Fruit fly (Drosophila melanogaster) whole organism, embryonic: Measurements from ENCODE around the gene CG42674.

Experiments
- Asciz ChIP-seq: fragments of 200-800 bp; sonication (Bioruptor generic); optimal IDR thresholded peaks from 2 replicates; lab custom pipeline; 2017; ENCODE audit warnings: missing biosample characterization, mild to moderate bottlenecking, missing genetic modification characterization, missing genetic modification reagents
- BEAF-32 ChIP-seq: fragments of 200-800 bp; sonication (Bioruptor generic); optimal IDR thresholded peaks from 3 replicates; lab custom pipeline; 2017; ENCODE audit warnings: missing biosample characterization, missing genetic modification characterization, mild to moderate bottlenecking, moderate library complexity, missing genetic modification reagents
- CG11723 ChIP-seq: fragments of 200-800 bp; sonication (Bioruptor generic); optimal IDR thresholded peaks from 2 replicates; lab custom pipeline; 2017; ENCODE audit warnings: missing biosample characterization, mild to moderate bottlenecking, missing genetic modification characterization
- CG12155 ChIP-seq: fragments of 200-800 bp; sonication (Bioruptor generic); optimal IDR thresholded peaks from 3 replicates; lab custom pipeline; 2016; ENCODE audit warnings: missing biosample characterization, missing genetic modification characterization
- CG12659 ChIP-seq: fragments of 200-800 bp; sonication (Bioruptor generic); optimal IDR thresholded peaks from 3 replicates; lab custom pipeline; 2017; ENCODE audit warnings: mild to moderate bottlenecking, missing biosample characterization, missing genetic modification reagents, missing genetic modification characterization
- CG13296 ChIP-seq: fragments of 200-800 bp; sonication (Bioruptor generic); optimal IDR thresholded peaks from 3 replicates; lab custom pipeline; 2018; ENCODE audit warnings: missing biosample characterization, mild to moderate bottlenecking, missing genetic modification characterization
- CG14710 ChIP-seq: fragments of 200-800 bp; sonication (Bioruptor generic); optimal IDR thresholded peaks from 3 replicates; lab custom pipeline; 2019; ENCODE audit warnings: missing biosample characterization, mild to moderate bottlenecking, missing genetic modification characterization, moderate library complexity
- CG16863 ChIP-seq: fragments of 200-800 bp; sonication (Bioruptor generic); optimal IDR thresholded peaks from 3 replicates; lab custom pipeline; 2016; ENCODE audit warnings: missing biosample characterization, missing genetic modification characterization
- CG18599 ChIP-seq: fragments of 200-800 bp; sonication (Bioruptor generic); optimal IDR thresholded peaks from 3 replicates; lab custom pipeline; 2017; ENCODE audit warnings: missing biosample characterization, missing genetic modification characterization, mild to moderate bottlenecking, moderate library complexity, missing genetic modification reagents
- CG2202 ChIP-seq: fragments of 200-800 bp; sonication (Bioruptor generic); optimal IDR thresholded peaks from 2 replicates; lab custom pipeline; 2018; ENCODE audit warnings: missing biosample characterization, mild to moderate bottlenecking, missing genetic modification characterization
- CG34376 ChIP-seq: fragments of 200-800 bp; sonication (Bioruptor generic); optimal IDR thresholded peaks from 2 replicates; lab custom pipeline; 2018; ENCODE audit warnings: missing biosample characterization, mild to moderate bottlenecking, missing genetic modification characterization
- CG7556 ChIP-seq: fragments of 200-800 bp; sonication (Bioruptor generic); optimal IDR thresholded peaks from 2 replicates; lab custom pipeline; 2017; ENCODE audit warnings: missing biosample characterization, mild to moderate bottlenecking, missing genetic modification characterization
- Camta ChIP-seq: fragments of 200-800 bp; sonication (Bioruptor generic); optimal IDR thresholded peaks from 2 replicates; lab custom pipeline; 2016; ENCODE audit warnings: missing biosample characterization, missing genetic modification characterization
- CkIIα-i1 ChIP-seq: fragments of 200-800 bp; sonication (Bioruptor generic); IDR thresholded peaks from 2 replicates; pipeline ENCODE4 v1.3.6; 2022; ENCODE audit warnings: missing biosample characterization, missing genetic modification characterization
- Dip3 ChIP-seq: fragments of 200-800 bp; sonication (Bioruptor generic); optimal IDR thresholded peaks from 3 replicates; lab custom pipeline; 2016; ENCODE audit warnings: missing biosample characterization, missing genetic modification characterization
- Dp ChIP-seq: fragments of 200-800 bp; sonication (Bioruptor generic); optimal IDR thresholded peaks from 2 replicates; lab custom pipeline; 2018; ENCODE audit warnings: missing biosample characterization, mild to moderate bottlenecking, missing genetic modification characterization, moderate library complexity
- E2f2 ChIP-seq: fragments of 200-800 bp; sonication (Bioruptor generic); IDR thresholded peaks from 2 replicates; pipeline ENCODE4 v1.3.6; 2022; ENCODE audit warnings: missing biosample characterization, missing genetic modification characterization
- GATAe ChIP-seq: fragments of 200-800 bp; sonication (Bioruptor generic); conservative IDR thresholded peaks from 2 replicates; pipeline ENCODE4 v1.3.6; 2022; ENCODE audit warnings: missing biosample characterization, missing genetic modification characterization
- Hey ChIP-seq: fragments of 200-800 bp; sonication (Bioruptor generic); optimal IDR thresholded peaks from 3 replicates; lab custom pipeline; 2018; ENCODE audit warnings: missing biosample characterization, mild to moderate bottlenecking, missing genetic modification characterization
- Lim3 ChIP-seq: fragments of 200-800 bp; sonication (Bioruptor generic); IDR thresholded peaks from 2 replicates; pipeline ENCODE4 v1.3.6; 2022; ENCODE audit warnings: missing biosample characterization, missing genetic modification characterization
- MTF-1 ChIP-seq: fragments of 200-800 bp; sonication (Bioruptor generic); optimal IDR thresholded peaks from 2 replicates; lab custom pipeline; 2018; ENCODE audit warnings: missing biosample characterization, mild to moderate bottlenecking, missing genetic modification characterization, borderline replicate concordance
- Myb ChIP-seq: fragments of 200-800 bp; sonication (Bioruptor generic); optimal IDR thresholded peaks from 2 replicates; lab custom pipeline; 2016; ENCODE audit warnings: missing biosample characterization, missing genetic modification characterization
- NK7.1 ChIP-seq: fragments of 200-800 bp; sonication (Bioruptor generic); optimal IDR thresholded peaks from 3 replicates; lab custom pipeline; 2016; ENCODE audit warnings: missing biosample characterization, missing genetic modification characterization
- Side ChIP-seq: fragments of 200-800 bp; sonication (Bioruptor generic); optimal IDR thresholded peaks from 2 replicates; lab custom pipeline; 2016; ENCODE audit warnings: missing biosample characterization, missing genetic modification characterization
- TFAM ChIP-seq: fragments of 200-800 bp; sonication (Bioruptor generic); optimal IDR thresholded peaks from 2 replicates; lab custom pipeline; 2017; ENCODE audit warnings: missing biosample characterization, missing genetic modification characterization, inconsistent platforms
- Xbp1 ChIP-seq: fragments of 200-800 bp; sonication (Bioruptor generic); optimal IDR thresholded peaks from 3 replicates; lab custom pipeline; 2016; ENCODE audit warnings: missing biosample characterization, mild to moderate bottlenecking, missing genetic modification characterization
- bab2 ChIP-seq: fragments of 200-800 bp; sonication (Bioruptor generic); optimal IDR thresholded peaks from 2 replicates; lab custom pipeline; 2016; ENCODE audit warnings: missing biosample characterization, missing genetic modification characterization
- cwo ChIP-seq: fragments of 200-800 bp; sonication (Bioruptor generic); optimal IDR thresholded peaks from 3 replicates; lab custom pipeline; 2017; ENCODE audit warnings: missing biosample characterization, missing genetic modification characterization, mild to moderate bottlenecking, moderate library complexity, missing genetic modification reagents
- en ChIP-seq: fragments of 200-800 bp; sonication (Bioruptor generic); optimal IDR thresholded peaks from 2 replicates; lab custom pipeline; 2016; ENCODE audit warnings: missing biosample characterization, missing genetic modification characterization
- exex ChIP-seq: fragments of 200-800 bp; sonication (Bioruptor generic); optimal IDR thresholded peaks from 4 replicates; lab custom pipeline; 2018; ENCODE audit warnings: missing biosample characterization, mild to moderate bottlenecking, missing genetic modification characterization, moderate library complexity
- grn ChIP-seq: fragments of 200-800 bp; sonication (Bioruptor generic); optimal IDR thresholded peaks from 3 replicates; lab custom pipeline; 2017; ENCODE audit warnings: missing biosample characterization, missing genetic modification characterization
- gro ChIP-seq: fragments of 200-800 bp; sonication (Bioruptor generic); optimal IDR thresholded peaks from 2 replicates; lab custom pipeline; 2016; ENCODE audit warnings: missing biosample characterization, missing genetic modification characterization
- mirr ChIP-seq: fragments of 200-800 bp; sonication (Bioruptor generic); optimal IDR thresholded peaks from 3 replicates; lab custom pipeline; 2018; ENCODE audit warnings: missing biosample characterization, mild to moderate bottlenecking, missing genetic modification characterization
- nmo ChIP-seq: fragments of 200-800 bp; sonication (Bioruptor generic); optimal IDR thresholded peaks from 2 replicates; lab custom pipeline; 2018; ENCODE audit warnings: missing biosample characterization, mild to moderate bottlenecking, missing genetic modification characterization, moderate library complexity
- pfk ChIP-seq: fragments of 200-800 bp; sonication (Bioruptor generic); optimal IDR thresholded peaks from 2 replicates; lab custom pipeline; 2018; ENCODE audit warnings: missing biosample characterization, mild to moderate bottlenecking, missing genetic modification characterization, moderate library complexity
- salm ChIP-seq: fragments of 200-800 bp; sonication (Bioruptor generic); optimal IDR thresholded peaks from 2 replicates; lab custom pipeline; 2018; ENCODE audit warnings: missing biosample characterization, mild to moderate bottlenecking, missing genetic modification characterization
- sd ChIP-seq: fragments of 200-800 bp; sonication (Bioruptor generic); optimal IDR thresholded peaks from 3 replicates; lab custom pipeline; 2018; ENCODE audit warnings: missing biosample characterization, mild to moderate bottlenecking, missing genetic modification characterization, moderate library complexity
- sima ChIP-seq: fragments of 200-800 bp; sonication (Bioruptor generic); optimal IDR thresholded peaks from 2 replicates; lab custom pipeline; 2016; ENCODE audit warnings: missing biosample characterization, missing genetic modification characterization
- slbo ChIP-seq: fragments of 200-800 bp; sonication (Bioruptor generic); IDR thresholded peaks from 2 replicates; pipeline ENCODE4 v1.3.6; 2022; ENCODE audit warnings: missing biosample characterization, missing genetic modification characterization
- stwl ChIP-seq: fragments of 200-800 bp; sonication (Bioruptor generic); optimal IDR thresholded peaks from 3 replicates; lab custom pipeline; 2018; ENCODE audit warnings: missing biosample characterization, mild to moderate bottlenecking, missing genetic modification characterization, moderate library complexity
- sug ChIP-seq: fragments of 200-800 bp; optimal IDR thresholded peaks from 2 replicates; lab custom pipeline; 2019; ENCODE audit warnings: missing biosample characterization, mild to moderate bottlenecking, missing genetic modification characterization, moderate library complexity
- tx ChIP-seq: fragments of 200-800 bp; sonication (Bioruptor generic); optimal IDR thresholded peaks from 2 replicates; lab custom pipeline; 2016; ENCODE audit warnings: missing biosample characterization, missing genetic modification characterization

Gene CG42674

dm6 chr3L:20221412-20221864, 23.3 kb upstream of the CG42674 start, which contains the start of gene CG17145 (continued):
- peak; percentile 18 for TF ChIP-seq CG7556 (GFP tag; lab: Kevin White, UChicago)
- peak; percentile 56 for TF ChIP-seq cwo
- TF ChIP-seq, all 482 proteins: peak for 50

- TF ChIP-seq MTF-1 (GFP tag; lab: Kevin White, UChicago) (no peak), stwl (peak; percentile 6), CG12155 (GFP tag; lab: Kevin White, UChicago) (peak; percentile 67), Dip3 (no peak), sima (GFP tag; lab: Kevin White, UChicago) (no peak), CG16863 (peak; percentile 55), Dp (peak; percentile 41), CG13296 (no peak), E2f2 (GFP tag; lab: Robert Waterston, UW) (peak; percentile 44), Myb (GFP tag; lab: Kevin White, UChicago) (peak; percentile 84), BEAF-32 (GFP tag; lab: Kevin White, UChicago) (peak; percentile 30)
- TF ChIP-seq, all 482 proteins: peak for 7
Measured at dm6 chr3L:20220918-20221317, 22.8 kb upstream of the CG42674 start.

DNA sequence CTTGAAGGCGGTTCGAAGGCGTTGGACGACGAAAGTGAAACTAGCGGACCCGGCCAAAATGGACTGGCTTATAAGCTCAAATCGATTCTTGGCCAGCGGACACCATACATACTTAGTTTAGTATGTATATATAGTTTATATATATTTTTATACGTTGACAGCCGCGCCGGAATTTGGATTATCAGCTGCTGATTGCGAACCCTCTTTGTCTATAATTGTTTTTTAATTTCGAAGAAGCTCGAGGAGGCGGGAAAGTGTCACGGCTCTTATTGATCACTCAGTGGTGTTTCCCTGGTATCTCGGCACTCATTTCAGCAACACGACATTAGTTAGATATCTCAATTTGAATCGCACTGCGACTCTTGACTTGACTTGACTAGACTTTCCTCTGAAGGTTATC, 22.3 kb upstream of the CG42674 start, which contains the start of gene CG6933:
TSS of gene CG6933 (minus strand) at position 47 of the 400 bp plus-strand sequence.
- TF ChIP-seq Side (GFP tag; lab: Kevin White, UChicago) (no peak), Camta (GFP tag; lab: Kevin White, UChicago) (no peak), sd (tag; lab: Kevin White, UChicago) (peak; percentile 70), exex (tag; lab: Kevin White, UChicago) (peak; percentile 98)

- TF ChIP-seq NK7.1 (GFP tag; lab: Kevin White, UChicago) (no peak), Asciz (GFP tag; lab: Kevin White, UChicago) (no peak), CG2202 (no peak)
Measured at dm6 chr3L:20212022-20212421, 13.9 kb upstream of the CG42674 start, which contains the start of gene CG7017. TSS of gene CG7017 (minus strand) at chr3L:20212122.

- TF ChIP-seq mirr (GFP tag; lab: Kevin White, UChicago) (peak; percentile 76), nmo (no peak), sd (tag; lab: Kevin White, UChicago) (peak; percentile 24), sug (peak; percentile 20), exex (tag; lab: Kevin White, UChicago) (peak; percentile 72), GATAe (GFP tag; lab: Robert Waterston, UW) (no peak)
Measured at dm6 chr3L:20209896-20210295, 11.8 kb upstream of the CG42674 start.

dm6 chr3L:20209092-20209491, 11.0 kb upstream of the CG42674 start:
- peak; percentile 24 for TF ChIP-seq CG18599 (GFP tag; lab: Kevin White, UChicago)
- TF ChIP-seq slbo (GFP tag; lab: Robert Waterston, UW): no peak
- no peak for TF ChIP-seq CG12659
- peak; percentile 70; the same call in 1 of the 2 replicates for TF ChIP-seq Lim3 (GFP tag; lab: Robert Waterston, UW)
- peak; percentile 96 for TF ChIP-seq grn (GFP tag; lab: Kevin White, UChicago)
- no peak for TF ChIP-seq pfk (GFP tag; lab: Kevin White, UChicago)
- peak; percentile 75 for TF ChIP-seq Hey (tag; lab: Kevin White, UChicago)
- TF ChIP-seq CG11723 (GFP tag; lab: Kevin White, UChicago): no peak
- TF ChIP-seq CkIIα-i1 (GFP tag; lab: Robert Waterston, UW): no peak
- TF ChIP-seq en (GFP tag; lab: Kevin White, UChicago): no peak
- no peak for TF ChIP-seq MTF-1 (GFP tag; lab: Kevin White, UChicago)
- no peak for TF ChIP-seq tx
- no peak for TF ChIP-seq bab2 (GFP tag; lab: Kevin White, UChicago)
- peak; percentile 34 for TF ChIP-seq salm (tag; lab: Kevin White, UChicago)
- no peak for TF ChIP-seq TFAM (GFP tag; lab: Kevin White, UChicago)
- TF ChIP-seq gro: peak; percentile 74
- no peak for TF ChIP-seq CG14710 (tag; lab: Kevin White, UChicago)
- TF ChIP-seq CG34376: peak; percentile 90
- TF ChIP-seq Xbp1: no peak
